Fruit fly (Drosophila melanogaster): Measurements from ENCODE around the gene Grx3.

The Grx3 gene

DNA sequence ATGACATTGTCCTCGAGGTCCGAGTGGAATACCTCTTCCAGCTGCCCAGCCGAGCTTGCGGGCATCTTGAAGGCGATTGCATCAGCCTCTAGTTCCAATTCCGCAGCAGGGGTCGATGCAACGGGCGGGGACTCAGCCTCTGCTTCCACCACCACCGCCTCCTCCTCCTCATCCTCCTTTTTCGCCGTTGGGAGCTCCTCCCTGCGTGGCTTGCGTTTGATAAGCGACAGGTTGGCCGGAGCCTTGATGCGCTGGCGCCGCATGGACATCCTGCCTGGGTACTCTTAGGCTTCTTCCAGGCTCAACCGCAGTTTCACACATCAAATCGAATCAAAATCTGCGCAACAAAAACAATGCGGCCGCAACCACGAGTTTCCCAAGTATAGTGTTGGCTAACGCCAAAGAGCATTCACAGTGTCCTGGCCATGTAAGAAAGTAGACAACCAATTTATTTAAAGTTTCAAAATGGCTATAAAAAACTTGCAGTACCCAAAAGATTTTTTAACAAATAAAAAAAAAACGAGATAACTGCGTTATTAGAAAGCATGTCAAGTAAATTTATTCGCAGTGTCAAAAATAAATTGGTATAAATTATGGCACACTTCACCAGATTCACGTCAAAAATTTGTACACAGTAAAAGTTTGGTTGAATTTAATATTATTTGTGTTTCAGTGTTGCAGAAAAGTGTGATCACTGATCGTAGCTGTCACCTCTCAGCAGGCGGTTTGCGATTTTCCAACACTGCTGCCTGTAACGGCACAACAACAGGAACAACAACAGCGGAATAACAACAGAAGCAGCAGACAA lies 7.4 kb downstream of the Grx3 start, which contains the start of the genes Bdp1 and CG6565 (continued):
- peak in 1 of 2 experiments; percentile 90 for TF ChIP-seq eve (GFP tag; optimal IDR thresholded peaks at IDR 0.05)
- TF ChIP-seq CG13894 (tag; optimal IDR thresholded peaks at IDR 0.05) = peak; percentile 94
- no peak for TF ChIP-seq CG14860 (GFP tag; IDR thresholded peaks at IDR 0.05; ENCODE audit: partially characterized antibody)
- peak; percentile 83 to 95 for TF ChIP-seq bsh (GFP tag; optimal IDR thresholded peaks at IDR 0.05)
- peak; percentile 90 for TF ChIP-seq CG31224 (GFP tag; IDR thresholded peaks at IDR 0.05)
- peak; percentile 97 for TF ChIP-seq CG18476 (GFP tag; optimal IDR thresholded peaks at IDR 0.05)
- peak; percentile 98 for TF ChIP-seq tin (GFP tag; optimal IDR thresholded peaks at IDR 0.05)
- no peak for TF ChIP-seq CG17568 (GFP tag; optimal IDR thresholded peaks at IDR 0.05)
- TF ChIP-seq odd (GFP tag; optimal IDR thresholded peaks at IDR 0.05) = peak; percentile 90
- TF ChIP-seq ken (GFP tag; IDR thresholded peaks at IDR 0.05) = peak; percentile 95
- peak; percentile 92 for TF ChIP-seq ssp (GFP tag; IDR thresholded peaks at IDR 0.05)
- TF ChIP-seq CG5953 (GFP tag; IDR thresholded peaks at IDR 0.05) = peak; percentile 76; the same call in 1 of the 2 replicates
- TF ChIP-seq CG12071 (GFP tag; optimal IDR thresholded peaks at IDR 0.05) = peak; percentile 81
- TF ChIP-seq ara (GFP tag; IDR thresholded peaks at IDR 0.05) = peak; percentile 92
- peak; percentile 81 for TF ChIP-seq exex (tag; optimal IDR thresholded peaks at IDR 0.05)
- TF ChIP-seq Ada2b (GFP tag; IDR thresholded peaks at IDR 0.05) = peak; percentile 93
- TF ChIP-seq CG2712 (tag; optimal IDR thresholded peaks at IDR 0.05) = peak; percentile 96
- peak; percentile 76 for TF ChIP-seq E2f2 (GFP tag; IDR thresholded peaks at IDR 0.05)
- TF ChIP-seq Mad (GFP tag; optimal IDR thresholded peaks at IDR 0.05) = peak; percentile 97
- TF ChIP-seq zen (tag; optimal IDR thresholded peaks at IDR 0.05) = peak; percentile 96
- peak; percentile 95 for TF ChIP-seq sug (tag; optimal IDR thresholded peaks at IDR 0.05)
- TF ChIP-seq tna (GFP tag; IDR thresholded peaks at IDR 0.05; ENCODE audit: partially characterized antibody) = no peak
- TF ChIP-seq D (optimal IDR thresholded peaks at IDR 0.05) = no peak
- TF ChIP-seq D (GFP tag; optimal IDR thresholded peaks at IDR 0.05) = peak; percentile 96
- peak; percentile 98 for TF ChIP-seq CG10209 (GFP tag; optimal IDR thresholded peaks at IDR 0.05)
- TF ChIP-seq Hr39 (optimal IDR thresholded peaks at IDR 0.05) = no peak
- peak; percentile 96 for TF ChIP-seq Dek (tag; optimal IDR thresholded peaks at IDR 0.05)
- peak; percentile 86 for TF ChIP-seq scrt (GFP tag; optimal IDR thresholded peaks at IDR 0.05)
- peak; percentile 97 for TF ChIP-seq sob (GFP tag; IDR thresholded peaks at IDR 0.05)
- peak; percentile 96 for TF ChIP-seq CG3065 (GFP tag; optimal IDR thresholded peaks at IDR 0.05)
- peak; percentile 95 for TF ChIP-seq CG13296 (GFP tag; optimal IDR thresholded peaks at IDR 0.05)
- TF ChIP-seq HLHmδ (GFP tag; optimal IDR thresholded peaks at IDR 0.05) = no peak
- peak; percentile 94 for TF ChIP-seq so (GFP tag; IDR thresholded peaks at IDR 0.05)
- peak; percentile 98 for TF ChIP-seq Bteb2 (GFP tag; optimal IDR thresholded peaks at IDR 0.05)
- peak; percentile 84 for TF ChIP-seq CG30020 (tag; optimal IDR thresholded peaks at IDR 0.05)
- peak; percentile 57 for TF ChIP-seq CG11696 (GFP tag; IDR thresholded peaks at IDR 0.05)
- peak; percentile 95 for TF ChIP-seq grau (tag; optimal IDR thresholded peaks at IDR 0.05)
- TF ChIP-seq CG1602 (GFP tag; optimal IDR thresholded peaks at IDR 0.05) = peak; percentile 99
- TF ChIP-seq CG4404 (GFP tag; IDR thresholded peaks at IDR 0.05) = peak; percentile 98
- TF ChIP-seq Chrac-16 (GFP tag; optimal IDR thresholded peaks at IDR 0.05) = peak; percentile 98
- peak; percentile 98 for TF ChIP-seq row (GFP tag; IDR thresholded peaks at IDR 0.05)
- TF ChIP-seq CG14667 (GFP tag; IDR thresholded peaks at IDR 0.05) = peak; percentile 91
- TF ChIP-seq CG12769 (tag; optimal IDR thresholded peaks at IDR 0.05) = no peak
- peak; percentile 95 for TF ChIP-seq NK7.1 (GFP tag; optimal IDR thresholded peaks at IDR 0.05)
- TF ChIP-seq CG6765 (GFP tag; optimal IDR thresholded peaks at IDR 0.05) = peak; percentile 85
- TF ChIP-seq schlank (tag; optimal IDR thresholded peaks at IDR 0.05) = peak; percentile 88
- TF ChIP-seq repo (GFP tag; optimal IDR thresholded peaks at IDR 0.05) = peak; percentile 96
- TF ChIP-seq YL-1 (GFP tag; optimal IDR thresholded peaks at IDR 0.05) = peak; percentile 94
- TF ChIP-seq CG32772 (GFP tag; IDR thresholded peaks at IDR 0.05) = peak; percentile 96
- peak; percentile 92 for TF ChIP-seq Drgx (GFP tag; IDR thresholded peaks at IDR 0.05)
